Worm (Caenorhabditis elegans): Measurements from ENCODE around the gene F53A9.1.

F53A9.1 gene

DNA sequence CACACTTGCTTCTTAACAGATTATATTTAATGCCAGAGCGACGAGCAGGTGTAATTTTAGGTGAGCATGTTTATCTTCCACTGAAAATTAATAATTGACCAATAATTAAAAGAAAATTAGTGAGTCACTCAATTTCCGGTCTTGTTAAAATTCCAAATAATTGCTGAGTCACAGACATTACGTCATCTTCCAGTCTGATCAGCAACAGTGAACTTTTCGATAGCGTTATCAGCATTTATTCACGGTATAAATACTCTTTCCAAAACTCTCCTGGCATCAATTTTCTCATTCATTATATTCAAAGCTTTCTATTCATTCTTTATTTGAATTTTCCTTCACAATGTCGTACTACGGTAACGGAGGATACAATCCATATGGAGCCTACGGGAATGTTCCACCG, 2.0 kb upstream of the F53A9.1 start, which contains the start of gene kreg-1:
TSS of gene kreg-1 (plus strand) at position 341 of the 400 bp plus-strand sequence.
- no peak for TF ChIP-seq C06A6.2 (GFP tag; conservative IDR thresholded peaks at IDR 0.05)
- TF ChIP-seq madf-8 (GFP tag; conservative IDR thresholded peaks at IDR 0.05): no peak
- TF ChIP-seq Y79H2A.3 (GFP tag; conservative IDR thresholded peaks at IDR 0.05): no peak
- TF ChIP-seq ztf-3 (GFP tag; optimal IDR thresholded peaks at IDR 0.05): no peak

DNA sequence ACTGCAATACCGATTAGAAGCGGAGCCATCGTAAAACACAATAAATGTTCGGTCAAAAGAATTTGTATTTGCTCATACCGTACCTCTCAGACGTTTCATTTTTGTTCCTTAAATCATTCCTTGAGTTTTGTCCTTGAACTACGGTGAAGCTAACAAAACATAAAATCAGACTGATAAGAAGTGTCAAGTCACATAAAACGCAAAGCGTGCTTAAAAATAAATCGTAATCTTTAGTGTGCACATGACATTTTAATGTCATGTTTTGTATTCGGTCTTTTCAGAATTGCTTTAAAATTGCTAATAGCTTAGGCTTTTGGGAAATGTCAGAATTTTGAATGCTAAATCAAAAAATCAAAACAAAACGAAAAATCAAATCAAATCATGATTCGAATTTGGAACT, 1.3 kb downstream of the F53A9.1 start:
- TF ChIP-seq unc-62 (GFP tag; optimal IDR thresholded peaks at IDR 0.05): peak; percentile 11
- no peak for TF ChIP-seq let-526 (GFP tag; IDR thresholded peaks at IDR 0.05)
- TF ChIP-seq cebp-1 (GFP tag; IDR thresholded peaks at IDR 0.05): no peak
- peak; percentile 25 for TF ChIP-seq cebp-1 (tag; optimal IDR thresholded peaks at IDR 0.05)
- peak; percentile 72 for TF ChIP-seq nhr-80 (tag; optimal IDR thresholded peaks at IDR 0.05)

DNA sequence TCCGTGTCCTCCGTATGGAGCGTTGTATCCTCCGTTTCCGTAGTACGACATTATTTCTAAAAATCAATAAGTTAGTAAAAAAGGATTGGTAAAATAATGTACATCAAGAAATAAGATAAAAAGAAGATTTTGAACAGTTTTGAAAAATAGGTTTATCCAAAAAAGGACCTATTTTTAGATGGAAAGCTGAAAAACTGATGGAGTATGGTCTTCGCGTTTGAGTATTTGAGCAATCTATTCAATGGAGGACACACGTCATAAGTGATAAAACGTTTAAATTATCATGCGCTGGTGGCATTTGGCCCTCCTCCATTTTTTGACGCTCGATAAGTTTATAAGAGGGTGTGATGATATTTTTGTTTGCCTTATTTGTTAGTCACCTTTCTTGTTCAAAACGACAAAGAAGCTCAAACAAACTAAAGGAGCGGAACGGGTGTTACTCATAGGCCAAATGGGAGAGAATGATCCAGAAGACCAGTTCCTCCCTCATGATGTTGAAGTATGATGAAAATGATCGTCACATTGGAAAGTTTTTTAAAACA, 2.4 kb downstream of the F53A9.1 start, which contains the start of gene F53A9.6:
TSS of gene F53A9.6 (minus strand) at position 51 of the 542 bp plus-strand sequence.
- TF ChIP-seq gei-17 (GFP tag; optimal IDR thresholded peaks at IDR 0.05) (no peak), ceh-91 (GFP tag; IDR thresholded peaks at IDR 0.05) (no peak), fkh-3 (tag; optimal IDR thresholded peaks at IDR 0.05) (no peak), nhr-80 (tag; optimal IDR thresholded peaks at IDR 0.05) (peak; percentile 4), F57A8.1 (GFP tag; optimal IDR thresholded peaks at IDR 0.05) (no peak), lsy-27 (tag; optimal IDR thresholded peaks at IDR 0.05; ENCODE audit: borderline replicate concordance, insufficient read depth) (no peak)

DNA sequence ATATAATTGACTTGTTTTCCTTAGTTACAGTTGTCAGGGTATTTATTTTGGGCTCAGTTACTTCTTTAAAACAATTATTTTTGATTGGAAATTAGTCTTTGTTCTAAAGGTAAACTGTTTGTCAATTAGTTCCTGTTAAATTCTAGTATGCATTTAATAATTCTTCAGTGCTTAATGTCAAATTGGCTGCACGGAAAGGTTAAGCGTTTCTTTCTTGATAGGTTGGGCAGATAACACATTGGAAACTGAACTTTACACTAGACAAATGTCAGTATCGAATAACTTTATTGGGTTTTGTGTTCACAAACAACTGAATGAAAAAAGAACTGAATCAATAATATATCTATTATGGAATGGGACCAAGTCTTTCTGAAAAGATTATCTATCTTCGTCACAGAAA, 3.5 kb downstream of the F53A9.1 start:
- TF ChIP-seq cebp-1 (GFP tag; IDR thresholded peaks at IDR 0.05): no peak
- no peak for TF ChIP-seq cebp-1 (tag; optimal IDR thresholded peaks at IDR 0.05)
- no peak for TF ChIP-seq rpc-1 (optimal IDR thresholded peaks at IDR 0.05)
- no peak for TF ChIP-seq rpc-1 (tag; optimal IDR thresholded peaks at IDR 0.05)
- TF ChIP-seq C06A6.2 (GFP tag; conservative IDR thresholded peaks at IDR 0.05): no peak
- TF ChIP-seq sdz-38 (tag; optimal IDR thresholded peaks at IDR 0.05): no peak
- no peak for TF ChIP-seq tbx-9 (tag; optimal IDR thresholded peaks at IDR 0.05; ENCODE audit: borderline replicate concordance)
- TF ChIP-seq akir-1 (GFP tag; optimal IDR thresholded peaks at IDR 0.05): no peak
- peak; percentile 5 for TF ChIP-seq nhr-80 (tag; optimal IDR thresholded peaks at IDR 0.05)

DNA sequence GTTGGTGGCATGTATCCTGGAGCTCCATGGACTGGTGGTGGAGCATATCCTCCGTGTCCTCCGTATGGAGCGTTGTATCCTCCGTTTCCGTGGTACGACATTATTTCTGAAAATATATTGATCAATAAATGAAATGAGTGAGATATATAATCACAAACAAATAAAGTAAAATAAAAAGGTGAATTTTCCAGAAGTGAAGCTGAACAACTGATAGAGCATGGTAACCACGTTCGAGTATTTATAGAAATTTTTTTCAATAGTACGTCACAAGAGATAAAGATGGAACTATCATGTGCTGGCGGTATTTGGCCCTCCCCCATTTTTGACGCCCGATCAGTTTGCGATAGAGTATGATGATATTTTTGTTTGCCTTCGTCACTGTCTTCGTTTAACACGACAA, 5.4 kb downstream of the F53A9.1 start, which contains the start of gene F53A9.7:
TSS of gene F53A9.7 (minus strand) at position 101 of the 400 bp plus-strand sequence.
- TF ChIP-seq B0261.1 (tag; optimal IDR thresholded peaks at IDR 0.05) (no peak), F52B5.7 (tag; optimal IDR thresholded peaks at IDR 0.05) (no peak), lsy-27 (tag; optimal IDR thresholded peaks at IDR 0.05; ENCODE audit: borderline replicate concordance, insufficient read depth) (no peak), F57C9.4 (tag; optimal IDR thresholded peaks at IDR 0.05) (no peak), nhr-80 (tag; optimal IDR thresholded peaks at IDR 0.05) (no peak), hsf-1 (GFP tag; IDR thresholded peaks at IDR 0.05) (no peak), attf-3 (GFP tag; conservative IDR thresholded peaks at IDR 0.05) (no peak), ztf-6 (GFP tag; IDR thresholded peaks at IDR 0.05) (no peak), hrde-1 (tag; optimal IDR thresholded peaks at IDR 0.05; ENCODE audit: borderline replicate concordance) (no peak)

DNA sequence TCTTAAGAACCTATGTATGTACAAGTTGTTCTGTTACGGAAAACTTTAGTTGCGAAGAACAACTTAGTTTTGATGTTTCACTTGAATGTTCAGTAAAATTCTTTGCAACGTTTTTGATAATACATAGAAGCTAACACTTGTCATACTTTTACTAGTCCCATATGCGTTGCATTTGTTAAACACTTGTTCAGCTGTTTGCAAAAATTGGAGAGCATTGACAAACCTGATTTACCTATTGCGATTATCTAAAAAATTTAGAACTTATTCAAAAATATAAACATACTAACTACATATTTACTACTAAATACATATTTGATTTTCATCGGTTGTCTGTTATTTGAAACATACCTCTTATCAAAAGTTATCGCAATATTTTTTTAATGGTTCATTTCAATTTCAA, 6.8 kb downstream of the F53A9.1 start:
- 0 out of 2 replicates have a peak, but pooled peaks have one; percentile 30 for TF ChIP-seq Y79H2A.3 (GFP tag; conservative IDR thresholded peaks at IDR 0.05)
- 0 out of 2 replicates have a peak, but pooled peaks have one; percentile 33 for TF ChIP-seq Y56A3A.18 (GFP tag; IDR thresholded peaks at IDR 0.05)
- 0 out of 2 replicates have a peak, but pooled peaks have one; percentile 63 for TF ChIP-seq let-526 (GFP tag; IDR thresholded peaks at IDR 0.05)
- TF ChIP-seq cebp-1 (GFP tag; IDR thresholded peaks at IDR 0.05): no peak
- peak; percentile 7 for TF ChIP-seq cebp-1 (tag; optimal IDR thresholded peaks at IDR 0.05)
- no peak for TF ChIP-seq somi-1 (GFP tag; optimal IDR thresholded peaks at IDR 0.05)
